Fruit fly (Drosophila melanogaster): ENCODE measurements around the gene Spindly.

Gene Spindly

dm6 chr2L:3532973-3533525 is 2.9 kb upstream of the Spindly start (continued):
- TF ChIP-seq lilli (GFP tag; optimal IDR thresholded peaks at IDR 0.05) (peak; percentile 42), Antp (GFP tag; optimal IDR thresholded peaks at IDR 0.05) (peak; percentile 70), CrebB (tag; optimal IDR thresholded peaks at IDR 0.05) (no peak), CG3847 (GFP tag; IDR thresholded peaks at IDR 0.05) (0 out of 2 replicates have a peak, but pooled peaks have one; percentile 9), ara (GFP tag; IDR thresholded peaks at IDR 0.05) (peak; percentile 79), HmgZ (tag; optimal IDR thresholded peaks at IDR 0.05) (no peak), CG2712 (tag; optimal IDR thresholded peaks at IDR 0.05) (peak; percentile 69), vnd (GFP tag; IDR thresholded peaks at IDR 0.05; ENCODE audit: partially characterized antibody) (no peak), NFAT (GFP tag; IDR thresholded peaks at IDR 0.05) (no peak), Poxn (GFP tag; IDR thresholded peaks at IDR 0.05) (no peak), schlank (tag; optimal IDR thresholded peaks at IDR 0.05) (no peak), slp2 (GFP tag; optimal IDR thresholded peaks at IDR 0.05) (peak; percentile 44), D19A (tag; optimal IDR thresholded peaks at IDR 0.05) (peak; percentile 41), ham (GFP tag; IDR thresholded peaks at IDR 0.05) (no peak), dm (GFP tag; optimal IDR thresholded peaks at IDR 0.05) (peak; percentile 11), Trl (optimal IDR thresholded peaks at IDR 0.05) (no peak), Trl (GFP tag; optimal IDR thresholded peaks at IDR 0.05) (peak; percentile 73), grn (GFP tag; optimal IDR thresholded peaks at IDR 0.05) (peak; percentile 88), tll (GFP tag; optimal IDR thresholded peaks at IDR 0.05) (peak; percentile 36 to 77), dmrt11E (tag; optimal IDR thresholded peaks at IDR 0.05) (peak; percentile 82), hbn (GFP tag; IDR thresholded peaks at IDR 0.05; ENCODE audit: partially characterized antibody) (no peak), Ptx1 (GFP tag; IDR thresholded peaks at IDR 0.05) (peak; percentile 49), CG8924 (tag; optimal IDR thresholded peaks at IDR 0.05) (peak; percentile 64), CG16815 (GFP tag; optimal IDR thresholded peaks at IDR 0.05) (peak; percentile 65), pho (GFP tag; optimal IDR thresholded peaks at IDR 0.05) (no peak), h (optimal IDR thresholded peaks at IDR 0.05) (no peak), lov (optimal IDR thresholded peaks at IDR 0.05) (no peak), lov (GFP tag; IDR thresholded peaks at IDR 0.05) (0 out of 3 replicates have a peak, but pooled peaks have one; percentile 58), p53 (GFP tag; optimal IDR thresholded peaks at IDR 0.05) (no peak), CG10366 (GFP tag; IDR thresholded peaks at IDR 0.05) (no peak; the same call in 1 of the 2 replicates), Blimp-1 (GFP tag; optimal IDR thresholded peaks at IDR 0.05) (peak; percentile 26), grau (tag; optimal IDR thresholded peaks at IDR 0.05) (peak; percentile 26), eve (GFP tag; optimal IDR thresholded peaks at IDR 0.05) (peak in 1 of 2 experiments; percentile 94), chn (GFP tag; optimal IDR thresholded peaks at IDR 0.05) (peak; percentile 52), Ssrp (tag; optimal IDR thresholded peaks at IDR 0.05) (peak; percentile 43), CG12391 (tag; optimal IDR thresholded peaks at IDR 0.05) (peak; percentile 54), cad (GFP tag; optimal IDR thresholded peaks at IDR 0.05) (no peak), gsb-n (tag; optimal IDR thresholded peaks at IDR 0.05) (peak; percentile 36), CG11398 (GFP tag; optimal IDR thresholded peaks at IDR 0.05) (no peak), zen (tag; optimal IDR thresholded peaks at IDR 0.05) (peak; percentile 94), Sox100B (GFP tag; optimal IDR thresholded peaks at IDR 0.05) (no peak), Dad (GFP tag; optimal IDR thresholded peaks at IDR 0.05) (peak; percentile 15), az2 (GFP tag; optimal IDR thresholded peaks at IDR 0.05) (peak; percentile 54), CG7786 (GFP tag; optimal IDR thresholded peaks at IDR 0.05) (peak; percentile 51), Hey (tag; optimal IDR thresholded peaks at IDR 0.05) (no peak), Hsf (GFP tag; optimal IDR thresholded peaks at IDR 0.05) (peak; percentile 46), CG9932 (GFP tag; IDR thresholded peaks at IDR 0.05) (no peak), Oli (tag; optimal IDR thresholded peaks at IDR 0.05) (peak; percentile 56), CG7556 (GFP tag; optimal IDR thresholded peaks at IDR 0.05) (peak; percentile 22), Neu2 (GFP tag; optimal IDR thresholded peaks at IDR 0.05; ENCODE audit: borderline replicate concordance) (peak; percentile 78), her (GFP tag; optimal IDR thresholded peaks at IDR 0.05) (peak; percentile 15), Usf (GFP tag; optimal IDR thresholded peaks at IDR 0.05) (peak; percentile 28)

All from whole organism, embryonic.